Worm (Caenorhabditis elegans): Measurements from ENCODE around the gene nlp-46.
A peak's percentile ranks its signal among the peaks of the same experiment; 100 is the strongest.

The nlp-46 gene

DNA sequence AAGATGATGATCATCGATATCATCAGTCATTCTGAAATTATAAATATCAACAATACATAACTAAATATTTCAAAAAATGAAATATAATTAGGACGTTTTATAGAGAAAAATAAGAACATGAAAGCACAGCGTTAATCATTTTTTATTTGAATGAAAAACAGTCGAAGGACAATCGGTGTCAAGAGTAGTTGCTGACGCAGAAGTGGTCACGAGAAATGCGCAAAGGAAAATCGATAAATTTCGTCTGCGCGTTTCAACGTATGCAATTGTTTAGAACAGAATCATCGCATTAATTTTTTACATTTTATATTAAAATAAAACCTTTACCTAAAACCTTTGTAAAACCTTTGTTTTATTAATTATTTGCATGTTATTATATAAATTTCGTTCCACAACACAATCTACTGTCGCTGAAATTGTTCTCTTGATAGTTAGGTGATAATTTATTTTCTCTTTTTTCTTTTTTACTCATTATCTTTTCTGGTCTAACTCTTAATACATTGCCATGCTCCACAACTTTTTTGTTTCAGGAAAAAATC, 8.3 kb downstream of the nlp-46 start, which contains the start of the genes W04D2.4 and rbm-25 (continued):
- TF ChIP-seq elt-3 (tag; optimal IDR thresholded peaks at IDR 0.05) = no peak
- peak; percentile 71 for TF ChIP-seq F13H6.1 (tag; optimal IDR thresholded peaks at IDR 0.05)
- TF ChIP-seq nhr-25 (tag; optimal IDR thresholded peaks at IDR 0.05) = peak; percentile 60
- TF ChIP-seq nhr-11 (tag; optimal IDR thresholded peaks at IDR 0.05) = no peak
- no peak for TF ChIP-seq ceh-82 (tag; optimal IDR thresholded peaks at IDR 0.05)
- no peak for TF ChIP-seq alr-1 (tag; optimal IDR thresholded peaks at IDR 0.05)
- no peak for TF ChIP-seq blmp-1 (tag; optimal IDR thresholded peaks at IDR 0.05; ENCODE audit: insufficient read depth)
- TF ChIP-seq zag-1 (tag; optimal IDR thresholded peaks at IDR 0.05) = no peak
- TF ChIP-seq sma-3 (GFP tag; optimal IDR thresholded peaks at IDR 0.05) = peak; percentile 60
- TF ChIP-seq gmeb-1 (tag; optimal IDR thresholded peaks at IDR 0.05) = peak; percentile 87
- no peak for TF ChIP-seq mdl-1 (tag; optimal IDR thresholded peaks at IDR 0.05)
- peak; percentile 96 for TF ChIP-seq C34F6.9 (tag; optimal IDR thresholded peaks at IDR 0.05)

ce11 chrV:12494522-12494921, 11.6 kb downstream of the nlp-46 start, which contains the start of gene mrps-11:
TSS of gene mrps-11 (minus strand) at chrV:12494622.
- no peak for TF ChIP-seq unc-62 (GFP tag; optimal IDR thresholded peaks at IDR 0.05)
- no peak for TF ChIP-seq lin-13 (GFP tag; optimal IDR thresholded peaks at IDR 0.05)
- TF ChIP-seq elt-3 (tag; optimal IDR thresholded peaks at IDR 0.05) = no peak
- no peak for TF ChIP-seq lin-39 (tag; optimal IDR thresholded peaks at IDR 0.05)
- no peak for TF ChIP-seq nhr-11 (tag; optimal IDR thresholded peaks at IDR 0.05)
- TF ChIP-seq nhr-21 (tag; optimal IDR thresholded peaks at IDR 0.05) = no peak
- TF ChIP-seq C34F6.9 (tag; optimal IDR thresholded peaks at IDR 0.05) = no peak
- TF ChIP-seq nhr-23 (tag; optimal IDR thresholded peaks at IDR 0.05) = no peak
- TF ChIP-seq nhr-12 (tag; optimal IDR thresholded peaks at IDR 0.05) = no peak
- no peak for TF ChIP-seq mdl-1 (tag; optimal IDR thresholded peaks at IDR 0.05)
- no peak for TF ChIP-seq ama-1 (optimal IDR thresholded peaks at IDR 0.05)
- TF ChIP-seq ztf-11 (tag; optimal IDR thresholded peaks at IDR 0.05) = no peak
- no peak for TF ChIP-seq lsy-2 (tag; optimal IDR thresholded peaks at IDR 0.05)
- TF ChIP-seq aly-2 (tag; optimal IDR thresholded peaks at IDR 0.05) = no peak
- no peak for TF ChIP-seq zag-1 (tag; optimal IDR thresholded peaks at IDR 0.05)
- no peak for TF ChIP-seq sma-3 (GFP tag; optimal IDR thresholded peaks at IDR 0.05)
- TF ChIP-seq nhr-77 (tag; optimal IDR thresholded peaks at IDR 0.05) = no peak
- no peak for TF ChIP-seq fos-1 (tag; optimal IDR thresholded peaks at IDR 0.05)
- TF ChIP-seq nhr-6 (tag; optimal IDR thresholded peaks at IDR 0.05) = no peak

ce11 chrV:12491070-12491643, 14.9 kb downstream of the nlp-46 start:
- TF ChIP-seq elt-3 (tag; optimal IDR thresholded peaks at IDR 0.05) = no peak
- peak; percentile 70 for TF ChIP-seq nhr-25 (tag; optimal IDR thresholded peaks at IDR 0.05)
- TF ChIP-seq skn-1 (tag; optimal IDR thresholded peaks at IDR 0.05) = no peak
- TF ChIP-seq nhr-21 (tag; optimal IDR thresholded peaks at IDR 0.05) = peak; percentile 70
- no peak for TF ChIP-seq Y55F3AM.14 (GFP tag; optimal IDR thresholded peaks at IDR 0.05)
- no peak for TF ChIP-seq peb-1 (tag; optimal IDR thresholded peaks at IDR 0.05)
- peak; percentile 85 for TF ChIP-seq sma-3 (GFP tag; optimal IDR thresholded peaks at IDR 0.05)
- no peak for TF ChIP-seq zag-1 (tag; optimal IDR thresholded peaks at IDR 0.05)
- TF ChIP-seq ztf-1 (GFP tag; conservative IDR thresholded peaks at IDR 0.05) = no peak
- TF ChIP-seq unc-39 (tag; optimal IDR thresholded peaks at IDR 0.05) = no peak
- peak; percentile 45 for TF ChIP-seq egl-27 (tag; optimal IDR thresholded peaks at IDR 0.05)
- TF ChIP-seq sem-4 (tag; optimal IDR thresholded peaks at IDR 0.05) = no peak
- peak; percentile 73 for TF ChIP-seq ztf-4 (tag; optimal IDR thresholded peaks at IDR 0.05)
- no peak for TF ChIP-seq nhr-11 (tag; optimal IDR thresholded peaks at IDR 0.05)
- no peak for TF ChIP-seq C34F6.9 (tag; optimal IDR thresholded peaks at IDR 0.05)
- no peak for TF ChIP-seq lin-39 (tag; optimal IDR thresholded peaks at IDR 0.05)
- no peak for TF ChIP-seq elt-1 (tag; optimal IDR thresholded peaks at IDR 0.05)
- peak; percentile 60 for TF ChIP-seq crh-2 (tag; optimal IDR thresholded peaks at IDR 0.05)
- TF ChIP-seq ama-1 (optimal IDR thresholded peaks at IDR 0.05) = peak; percentile 86
- TF ChIP-seq mdl-1 (tag; optimal IDR thresholded peaks at IDR 0.05) = peak; percentile 50 to 83
- TF ChIP-seq lsy-2 (tag; optimal IDR thresholded peaks at IDR 0.05) = peak; percentile 61 to 71
- peak; percentile 33 for TF ChIP-seq R02D3.7 (tag; optimal IDR thresholded peaks at IDR 0.05)
- TF ChIP-seq nhr-12 (tag; optimal IDR thresholded peaks at IDR 0.05) = no peak
- TF ChIP-seq lin-13 (GFP tag; optimal IDR thresholded peaks at IDR 0.05) = peak; percentile 81
- peak; percentile 27 for TF ChIP-seq nhr-10 (tag; optimal IDR thresholded peaks at IDR 0.05)
- TF ChIP-seq unc-55 (GFP tag; optimal IDR thresholded peaks at IDR 0.05) = no peak
- TF ChIP-seq lin-11 (tag; optimal IDR thresholded peaks at IDR 0.05) = no peak
- peak; percentile 17 for TF ChIP-seq unc-62 (GFP tag; optimal IDR thresholded peaks at IDR 0.05)
- peak; percentile 81 for TF ChIP-seq gmeb-1 (tag; optimal IDR thresholded peaks at IDR 0.05)
- no peak for TF ChIP-seq ztf-11 (tag; optimal IDR thresholded peaks at IDR 0.05)
- peak; percentile 71 for TF ChIP-seq ceh-16 (tag; optimal IDR thresholded peaks at IDR 0.05)
- TF ChIP-seq snpc-4 (tag; optimal IDR thresholded peaks at IDR 0.05) = peak; percentile 99
- TF ChIP-seq mab-5 (tag; optimal IDR thresholded peaks at IDR 0.05) = no peak
- no peak for TF ChIP-seq ZK546.5 (tag; optimal IDR thresholded peaks at IDR 0.05)
- no peak for TF ChIP-seq blmp-1 (tag; optimal IDR thresholded peaks at IDR 0.05; ENCODE audit: insufficient read depth)
- TF ChIP-seq nhr-77 (tag; optimal IDR thresholded peaks at IDR 0.05) = no peak
- peak; percentile 75 for TF ChIP-seq F13H6.1 (tag; optimal IDR thresholded peaks at IDR 0.05)
- TF ChIP-seq mbf-1 (tag; optimal IDR thresholded peaks at IDR 0.05) = no peak
- TF ChIP-seq alr-1 (tag; optimal IDR thresholded peaks at IDR 0.05) = no peak
- no peak for TF ChIP-seq nhr-23 (tag; optimal IDR thresholded peaks at IDR 0.05)
- TF ChIP-seq nhr-6 (tag; optimal IDR thresholded peaks at IDR 0.05) = no peak
- TF ChIP-seq nhr-129 (tag; optimal IDR thresholded peaks at IDR 0.05) = peak; percentile 59

Measured in whole organism, L2 larva.